Worm (Caenorhabditis elegans) whole organism, young adult: ENCODE results near the gene col-38.

ENCODE experiments used
- B0019.2 ChIP-seq: fragments of 200-800 bp; sonication (Bioruptor generic); conservative IDR thresholded peaks from 2 replicates; pipeline ENCODE4 v1.3.6; 2022; ENCODE audit warnings: missing genetic modification reagents, missing genetic modification characterization, missing compliant biosample characterization
- F23B12.7 ChIP-seq: sonication (generic microtip); optimal IDR thresholded peaks from 2 replicates; lab custom pipeline; 2017; ENCODE audit warnings: missing genetic modification characterization, mild to moderate bottlenecking, missing compliant biosample characterization, antibody characterized with exemption, moderate library complexity; ENCODE audit not compliant: insufficient read depth
- F33H1.4 ChIP-seq: fragments of 200-800 bp; sonication (Bioruptor generic); IDR thresholded peaks from 2 replicates; pipeline ENCODE4 v1.3.6; 2022; ENCODE audit warnings: missing genetic modification reagents, missing genetic modification characterization, missing compliant biosample characterization
- F57A8.1 ChIP-seq: fragments of 200-800 bp; sonication (Bioruptor generic); optimal IDR thresholded peaks from 2 replicates; lab custom pipeline; 2018; ENCODE audit warnings: mild to moderate bottlenecking, missing genetic modification characterization, moderate library complexity, missing compliant biosample characterization
- F57C9.4 ChIP-seq: sonication (generic microtip); optimal IDR thresholded peaks from 2 replicates; lab custom pipeline; 2017; ENCODE audit warnings: mild to moderate bottlenecking, missing genetic modification characterization, missing compliant biosample characterization
- Y56A3A.18 ChIP-seq: fragments of 200-800 bp; sonication (Bioruptor generic); IDR thresholded peaks from 2 replicates; pipeline ENCODE4 v1.3.6; 2022; ENCODE audit warnings: missing genetic modification reagents, missing genetic modification characterization, missing compliant biosample characterization
- Y79H2A.3 ChIP-seq: fragments of 200-800 bp; sonication (Bioruptor generic); conservative IDR thresholded peaks from 2 replicates; pipeline ENCODE4 v1.3.6; 2022; ENCODE audit warnings: missing genetic modification reagents, missing genetic modification characterization, missing compliant biosample characterization
- athp-1 ChIP-seq: sonication (generic microtip); optimal IDR thresholded peaks from 2 replicates; lab custom pipeline; 2017; ENCODE audit warnings: mild to moderate bottlenecking, missing genetic modification characterization, missing compliant biosample characterization
- attf-5 ChIP-seq: fragments of 200-800 bp; sonication (Bioruptor generic); optimal IDR thresholded peaks from 2 replicates; lab custom pipeline; 2018; ENCODE audit warnings: mild to moderate bottlenecking, missing genetic modification characterization, missing compliant biosample characterization
- ccch-3 ChIP-seq: fragments of 200-800 bp; sonication (Bioruptor generic); optimal IDR thresholded peaks from 2 replicates; lab custom pipeline; 2018; ENCODE audit warnings: mild to moderate bottlenecking, missing genetic modification characterization, missing compliant biosample characterization
- cebp-2 ChIP-seq: fragments of 200-800 bp; sonication (Bioruptor generic); IDR thresholded peaks from 2 replicates; pipeline ENCODE4 v1.3.6; 2022; ENCODE audit warnings: missing genetic modification characterization, missing compliant biosample characterization
- ceh-40 ChIP-seq: fragments of 200-800 bp; sonication (Bioruptor generic); IDR thresholded peaks from 2 replicates; pipeline ENCODE4 v1.3.6; 2022; ENCODE audit warnings: missing genetic modification characterization, missing compliant biosample characterization
- dox-1 ChIP-seq: fragments of 200-800 bp; sonication (Bioruptor generic); IDR thresholded peaks from 2 replicates; pipeline ENCODE4 v1.3.6; 2022; ENCODE audit warnings: missing genetic modification reagents, missing genetic modification characterization, missing compliant biosample characterization
- dpl-1 ChIP-seq: fragments of 150-350 bp; optimal IDR thresholded peaks from 2 replicates; lab custom pipeline; 2014; ENCODE audit warnings: missing biosample characterization, missing genetic modification reagents, missing genetic modification characterization
- efl-1 ChIP-seq: fragments of 150-350 bp; optimal IDR thresholded peaks from 2 replicates; lab custom pipeline; 2014; ENCODE audit warnings: missing biosample characterization, missing genetic modification reagents, missing genetic modification characterization
- hmg-1.2 ChIP-seq: fragments of 200-800 bp; sonication (Bioruptor generic); IDR thresholded peaks from 2 replicates; pipeline ENCODE4 v1.3.6; 2022; ENCODE audit warnings: missing genetic modification reagents, missing genetic modification characterization, missing compliant biosample characterization
- hsf-1 ChIP-seq: fragments of 200-800 bp; sonication (Bioruptor generic); IDR thresholded peaks from 2 replicates; pipeline ENCODE4 v1.3.6; 2022; ENCODE audit warnings: missing genetic modification reagents, missing genetic modification characterization, missing compliant biosample characterization
- let-526 ChIP-seq: fragments of 200-800 bp; sonication (Bioruptor generic); IDR thresholded peaks from 2 replicates; pipeline ENCODE4 v1.3.6; 2022; ENCODE audit warnings: missing genetic modification reagents, missing genetic modification characterization, missing compliant biosample characterization
- lin-40 ChIP-seq: sonication (generic microtip); optimal IDR thresholded peaks from 2 replicates; lab custom pipeline; 2016; ENCODE audit warnings: missing genetic modification characterization, mild to moderate bottlenecking, missing compliant biosample characterization, missing genotype, missing genetic modification reagents
- lin-54 ChIP-seq: fragments of 200-800 bp; sonication (Bioruptor generic); optimal IDR thresholded peaks from 2 replicates; lab custom pipeline; 2018; ENCODE audit warnings: mild to moderate bottlenecking, missing genetic modification characterization, missing compliant biosample characterization
- lir-1 ChIP-seq: fragments of 200-800 bp; sonication (Bioruptor generic); conservative IDR thresholded peaks from 2 replicates; pipeline ENCODE4 v1.3.6; 2022; ENCODE audit warnings: missing genetic modification reagents, missing genetic modification characterization, missing compliant biosample characterization
- lsl-1 ChIP-seq: fragments of 200-800 bp; sonication (Bioruptor generic); optimal IDR thresholded peaks from 2 replicates; lab custom pipeline; 2018; ENCODE audit warnings: mild to moderate bottlenecking, missing genetic modification characterization, moderate library complexity, missing compliant biosample characterization
- madf-3 ChIP-seq: fragments of 200-800 bp; sonication (Bioruptor generic); IDR thresholded peaks from 2 replicates; pipeline ENCODE4 v1.3.6; 2022; ENCODE audit warnings: missing genetic modification reagents, missing genetic modification characterization, missing compliant biosample characterization
- madf-6 ChIP-seq: fragments of 200-800 bp; sonication (Bioruptor generic); IDR thresholded peaks from 2 replicates; pipeline ENCODE4 v1.3.6; 2022; ENCODE audit warnings: missing genetic modification reagents, missing genetic modification characterization, missing compliant biosample characterization
- mcd-1 ChIP-seq: fragments of 200-800 bp; sonication (Bioruptor generic); IDR thresholded peaks from 2 replicates; pipeline ENCODE4 v1.3.6; 2022; ENCODE audit warnings: missing genetic modification reagents, missing genetic modification characterization, missing compliant biosample characterization
- mel-28 ChIP-seq: sonication (generic microtip); optimal IDR thresholded peaks from 2 replicates; lab custom pipeline; 2016; ENCODE audit warnings: borderline replicate concordance, mild to moderate bottlenecking, missing genetic modification characterization, missing compliant biosample characterization
- nfya-2 ChIP-seq: fragments of 200-800 bp; sonication (Bioruptor generic); IDR thresholded peaks from 2 replicates; pipeline ENCODE4 v1.3.6; 2022; ENCODE audit warnings: missing genetic modification reagents, missing genetic modification characterization, missing compliant biosample characterization
- nhr-179 ChIP-seq: sonication (generic microtip); optimal IDR thresholded peaks from 2 replicates; lab custom pipeline; 2016; ENCODE audit warnings: mild to moderate bottlenecking, missing genetic modification characterization, missing compliant biosample characterization
- pbrm-1 ChIP-seq: fragments of 200-800 bp; sonication (Bioruptor generic); IDR thresholded peaks from 2 replicates; pipeline ENCODE4 v1.3.6; 2022; ENCODE audit warnings: missing genetic modification reagents, missing genetic modification characterization, missing compliant biosample characterization
- pha-4 ChIP-seq: fragments of 150-350 bp; sonication (generic microtip); optimal IDR thresholded peaks from 2 replicates; lab custom pipeline; 2014; ENCODE audit warnings: missing biosample characterization, missing genetic modification reagents, missing genetic modification characterization
- snpc-1.1 ChIP-seq: sonication (generic microtip); optimal IDR thresholded peaks from 2 replicates; lab custom pipeline; 2017; ENCODE audit warnings: missing genetic modification characterization, mild to moderate bottlenecking, missing compliant biosample characterization, antibody characterized with exemption, moderate library complexity, missing genotype, missing genetic modification reagents; ENCODE audit not compliant: insufficient read depth
- snpc-1.3 ChIP-seq: sonication (generic microtip); optimal IDR thresholded peaks from 2 replicates; lab custom pipeline; 2017; ENCODE audit warnings: missing genetic modification characterization, mild to moderate bottlenecking, missing compliant biosample characterization, antibody characterized with exemption, moderate library complexity, missing genotype, missing genetic modification reagents; ENCODE audit not compliant: insufficient read depth
- snpc-4 ChIP-seq, 5 experiments: fragments of 150-350 bp in 1 of 5; sonication (generic microtip) in 4 of 5; optimal IDR thresholded peaks; 2 replicates each; lab custom pipeline; 2014 to 2018; ENCODE audit warnings: missing genetic modification characterization in 5 of 5, missing biosample characterization in 3 of 5, antibody characterized with exemption in 2 of 5, mild to moderate bottlenecking in 2 of 5, missing compliant biosample characterization in 2 of 5, missing genotype in 2 of 5, moderate library complexity in 2 of 5, missing genetic modification reagents in 1 of 5
- sptf-2 ChIP-seq: fragments of 200-800 bp; sonication (Bioruptor generic); optimal IDR thresholded peaks from 2 replicates; lab custom pipeline; 2018; ENCODE audit warnings: mild to moderate bottlenecking, missing genetic modification characterization, missing compliant biosample characterization
- tbp1 ChIP-seq: fragments of 200-800 bp; sonication (Bioruptor generic); optimal IDR thresholded peaks from 2 replicates; lab custom pipeline; 2018; ENCODE audit warnings: mild to moderate bottlenecking, missing genetic modification characterization, missing compliant biosample characterization
- tbx-9 ChIP-seq: sonication (generic microtip); optimal IDR thresholded peaks from 2 replicates; lab custom pipeline; 2016; ENCODE audit warnings: borderline replicate concordance, missing genetic modification characterization, inconsistent platforms, missing compliant biosample characterization
- zfh-2 ChIP-seq: fragments of 200-800 bp; sonication (Bioruptor generic); conservative IDR thresholded peaks from 2 replicates; pipeline ENCODE4 v1.3.6; 2022; ENCODE audit warnings: missing genetic modification reagents, missing genetic modification characterization, missing compliant biosample characterization

The col-38 gene

DNA sequence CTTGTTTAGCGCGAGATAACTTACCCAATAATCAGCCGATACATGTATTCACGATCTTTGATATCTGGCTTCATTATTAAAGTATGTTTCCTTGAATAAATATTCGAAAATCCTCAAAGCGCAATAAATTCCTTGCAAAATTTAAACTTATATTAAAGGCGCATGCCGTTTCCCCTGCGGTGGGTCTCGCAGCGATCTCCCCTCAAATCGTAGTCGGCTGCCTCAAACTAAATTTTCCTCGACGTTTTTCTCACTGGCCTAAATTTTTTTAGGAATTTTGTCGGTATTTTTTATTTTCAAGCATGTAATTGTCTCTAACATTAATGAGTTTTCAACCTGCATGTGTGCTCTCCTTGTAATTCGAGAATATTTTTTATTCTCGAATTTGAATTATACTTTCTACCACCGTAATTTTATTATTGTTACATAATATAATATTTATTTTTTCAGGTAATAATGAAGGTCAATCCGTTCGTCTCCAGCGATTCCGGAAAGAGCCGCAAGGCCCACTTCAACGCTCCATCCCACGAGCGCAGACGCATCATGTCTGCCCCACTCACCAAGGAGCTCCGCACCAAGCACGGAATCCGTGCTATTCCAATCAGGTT, 33.6 kb upstream of the col-38 start, which contains the start of the genes cpf-1 and rpl-26:
TSS of gene cpf-1 (minus strand) at position 104 of the 608 bp plus-strand sequence.
TSS of gene rpl-26 (plus strand) at position 449 of the 608 bp plus-strand sequence.
- TF ChIP-seq F57C9.4 (tag; lab: Kevin White, UChicago) (no peak), F23B12.7 (tag; lab: Kevin White, UChicago) (peak; percentile 30), pha-4 (no peak), zfh-2 (GFP tag; lab: Robert Waterston, UW) (0 out of 2 replicates have a peak, but pooled peaks have one; percentile 8), nhr-179 (tag; lab: Kevin White, UChicago) (no peak), hmg-1.2 (GFP tag; lab: Robert Waterston, UW) (peak; percentile 28; the same call in 1 of the 2 replicates), athp-1 (tag; lab: Kevin White, UChicago) (no peak), B0019.2 (GFP tag; lab: Robert Waterston, UW) (no peak), pbrm-1 (GFP tag; lab: Robert Waterston, UW) (no peak), lir-1 (GFP tag; lab: Robert Waterston, UW) (no peak), ccch-3 (GFP tag; lab: Kevin White, UChicago) (no peak), dox-1 (GFP tag; lab: Robert Waterston, UW) (no peak), efl-1 (GFP tag; lab: Kevin White, UChicago) (peak; percentile 9), ceh-40 (GFP tag; lab: Robert Waterston, UW) (no peak), tbx-9 (tag; lab: Kevin White, UChicago) (no peak), madf-6 (GFP tag; lab: Robert Waterston, UW) (peak; percentile 38; the same call in 1 of the 2 replicates), let-526 (GFP tag; lab: Robert Waterston, UW) (no peak), attf-5 (GFP tag; lab: Kevin White, UChicago) (peak; percentile 18), tbp1 (GFP tag; lab: Kevin White, UChicago) (peak; percentile 33), F33H1.4 (GFP tag; lab: Robert Waterston, UW) (peak; percentile 88), hsf-1 (GFP tag; lab: Robert Waterston, UW) (no peak), Y56A3A.18 (GFP tag; lab: Robert Waterston, UW) (no peak), nfya-2 (GFP tag; lab: Robert Waterston, UW) (no peak), snpc-4 (GFP tag; optimal IDR thresholded peaks at IDR 0.05; lab: Kevin White, UChicago) (peak; percentile 71), snpc-4 (tag; optimal IDR thresholded peaks at IDR 0.05; lab: Kevin White, UChicago) (peak; percentile 55 to 80 (median 74)), dpl-1 (no peak), F57A8.1 (GFP tag; lab: Kevin White, UChicago) (no peak), lin-54 (GFP tag; lab: Kevin White, UChicago) (peak; percentile 60), lin-40 (tag; lab: Kevin White, UChicago) (no peak), snpc-1.3 (tag; lab: Kevin White, UChicago) (peak; percentile 34), Y79H2A.3 (GFP tag; lab: Robert Waterston, UW) (no peak), madf-3 (no peak), cebp-2 (GFP tag; lab: Robert Waterston, UW) (no peak), mel-28 (tag; lab: Kevin White, UChicago) (no peak), mcd-1 (GFP tag; lab: Robert Waterston, UW) (peak; percentile 32; the same call in 1 of the 2 replicates), lsl-1 (GFP tag; lab: Kevin White, UChicago) (peak; percentile 34), sptf-2 (peak; percentile 92), snpc-1.1 (peak; percentile 54)
